Worm (Caenorhabditis elegans): ENCODE data around the gene K02D10.4.

ce11 chrIII:8811111-8811510 lies 31.3 kb upstream of the K02D10.4 start:
- TF ChIP-seq W03F9.2 (tag; optimal IDR thresholded peaks at IDR 0.05): no peak
- no peak for TF ChIP-seq dao-5 (tag; optimal IDR thresholded peaks at IDR 0.05)
